Fruit fly (Drosophila melanogaster) whole organism, wandering third instar larva: Measurements from ENCODE around the gene CaBP1.

ENCODE experiments used
- Abd-B ChIP-seq: fragments of >200 bp; optimal IDR thresholded peaks from 2 replicates; lab custom pipeline; 2017; ENCODE audit warnings: missing biosample characterization, missing genetic modification characterization
- CG32264 ChIP-seq: fragments of 200-800 bp; sonication (Bioruptor generic); optimal IDR thresholded peaks from 2 replicates; lab custom pipeline; 2016; ENCODE audit warnings: missing biosample characterization, missing genetic modification characterization
- CG9705 ChIP-seq: fragments of 200-800 bp; sonication (Bioruptor generic); optimal IDR thresholded peaks from 2 replicates; lab custom pipeline; 2018; ENCODE audit warnings: missing biosample characterization, mild to moderate bottlenecking, missing genetic modification characterization
- CrebA ChIP-seq: fragments of 200-800 bp; sonication (Bioruptor generic); optimal IDR thresholded peaks from 2 replicates; lab custom pipeline; 2016; ENCODE audit warnings: missing biosample characterization, mild to moderate bottlenecking, missing genetic modification characterization, borderline replicate concordance
- Dfd ChIP-seq: fragments of >200 bp; optimal IDR thresholded peaks from 2 replicates; lab custom pipeline; 2017; ENCODE audit warnings: missing biosample characterization, missing genetic modification characterization
- Dif ChIP-seq: fragments of 200-275, 200-300 bp; sonication (Bioruptor generic); optimal IDR thresholded peaks from 2 replicates; lab custom pipeline; 2018; ENCODE audit warnings: missing biosample characterization, missing genetic modification characterization; ENCODE audit not compliant: partially characterized antibody
- GATAd ChIP-seq: sonication (Bioruptor generic); optimal IDR thresholded peaks from 2 replicates; lab custom pipeline; 2016; ENCODE audit warnings: missing biosample characterization, missing genetic modification characterization
- HLH106 ChIP-seq: fragments of 200-800 bp; optimal IDR thresholded peaks from 3 replicates; lab custom pipeline; 2019; ENCODE audit warnings: missing biosample characterization, mild to moderate bottlenecking, missing genetic modification characterization, moderate library complexity
- Hnf4 ChIP-seq: fragments of 200-800 bp; sonication (Bioruptor generic); optimal IDR thresholded peaks from 2 replicates; lab custom pipeline; 2016; ENCODE audit warnings: missing biosample characterization, mild to moderate bottlenecking, missing genetic modification characterization
- Hr78 ChIP-seq: fragments of >200 bp; optimal IDR thresholded peaks from 2 replicates; lab custom pipeline; 2017; ENCODE audit warnings: missing biosample characterization, missing genetic modification characterization
- Hr83 ChIP-seq: fragments of 200-300 bp; sonication (Bioruptor generic); optimal IDR thresholded peaks from 2 replicates; lab custom pipeline; 2016; ENCODE audit warnings: missing biosample characterization, mild to moderate bottlenecking, missing genetic modification characterization, moderate library complexity; ENCODE audit not compliant: poor library complexity, severe bottlenecking
- Jra ChIP-seq: sonication (Bioruptor generic); optimal IDR thresholded peaks from 2 replicates; lab custom pipeline; 2016; ENCODE audit warnings: missing biosample characterization, missing genetic modification characterization
- Mio ChIP-seq: sonication (Bioruptor generic); optimal IDR thresholded peaks from 2 replicates; lab custom pipeline; 2016; ENCODE audit warnings: missing biosample characterization, missing genetic modification characterization
- Myc ChIP-seq: fragments of >200 bp; optimal IDR thresholded peaks from 2 replicates; lab custom pipeline; 2017
- N ChIP-seq: fragments of >200 bp; optimal IDR thresholded peaks from 2 replicates; lab custom pipeline; 2018; ENCODE audit warnings: missing biosample characterization, missing external identifiers, missing genetic modification characterization
- OdsH ChIP-seq: fragments of 200-800 bp; sonication (Bioruptor generic); optimal IDR thresholded peaks from 2 replicates; lab custom pipeline; 2016; ENCODE audit warnings: missing biosample characterization, mild to moderate bottlenecking, missing genetic modification characterization
- Rel ChIP-seq, 2 experiments: fragments of 200-800 bp; sonication (Bioruptor generic) in 1 of 2; optimal IDR thresholded peaks; 2 replicates in 1 of 2; 3 replicates in 1 of 2; lab custom pipeline; 2016 to 2019; ENCODE audit warnings: mild to moderate bottlenecking in 2 of 2, missing biosample characterization in 2 of 2, missing genetic modification characterization in 2 of 2, moderate library complexity in 1 of 2
- Sp1 ChIP-seq: fragments of 200-800 bp; sonication (Bioruptor generic); optimal IDR thresholded peaks from 3 replicates; lab custom pipeline; 2019; ENCODE audit warnings: missing biosample characterization, mild to moderate bottlenecking, missing genetic modification characterization, moderate library complexity
- Vsx2 ChIP-seq: fragments of 200-300, 225-300 bp; sonication (Bioruptor generic); optimal IDR thresholded peaks from 2 replicates; lab custom pipeline; 2018; ENCODE audit warnings: missing biosample characterization, missing genetic modification characterization; ENCODE audit not compliant: partially characterized antibody
- br ChIP-seq: fragments of 200-800 bp; sonication (Bioruptor generic); optimal IDR thresholded peaks from 2 replicates; lab custom pipeline; 2016; ENCODE audit warnings: missing biosample characterization, missing genetic modification characterization
- brk ChIP-seq: fragments of 200-800 bp; sonication (Bioruptor generic); optimal IDR thresholded peaks from 2 replicates; lab custom pipeline; 2016; ENCODE audit warnings: missing biosample characterization, mild to moderate bottlenecking, missing genetic modification characterization
- dl ChIP-seq, 2 experiments: fragments of 175-275, 200-275 bp in 1 of 2; fragments of 200-275 bp in 1 of 2; sonication (Bioruptor generic); optimal IDR thresholded peaks; lab custom pipeline; 2018; ENCODE audit warnings: mild to moderate bottlenecking in 2 of 2, missing biosample characterization in 2 of 2, missing genetic modification characterization in 2 of 2, moderate library complexity in 2 of 2; ENCODE audit not compliant: partially characterized antibody in 2 of 2, insufficient read depth in 1 of 2
- dmrt93B ChIP-seq: fragments of 200-800 bp; sonication (Bioruptor generic); optimal IDR thresholded peaks from 2 replicates; lab custom pipeline; 2018; ENCODE audit warnings: missing biosample characterization, mild to moderate bottlenecking, missing genetic modification characterization
- dsf ChIP-seq: sonication (Bioruptor generic); optimal IDR thresholded peaks from 2 replicates; lab custom pipeline; 2016; ENCODE audit warnings: missing biosample characterization, missing genetic modification characterization, borderline replicate concordance
- ey ChIP-seq: fragments of 200-800 bp; sonication (Bioruptor generic); optimal IDR thresholded peaks from 2 replicates; lab custom pipeline; 2016; ENCODE audit warnings: missing biosample characterization, missing genetic modification characterization
- foxo ChIP-seq, 2 experiments: fragments of 200-800 bp; sonication (Bioruptor generic); optimal IDR thresholded peaks; 2 replicates in 1 of 2; 3 replicates in 1 of 2; lab custom pipeline; 2016 to 2017; ENCODE audit warnings: missing biosample characterization in 2 of 2, missing genetic modification characterization in 2 of 2
- fru ChIP-seq: fragments of 200-800 bp; sonication (Bioruptor generic); optimal IDR thresholded peaks from 3 replicates; lab custom pipeline; 2016; ENCODE audit warnings: missing biosample characterization, mild to moderate bottlenecking, missing genetic modification characterization
- h ChIP-seq: fragments of 200-800 bp; sonication (Bioruptor generic); optimal IDR thresholded peaks from 3 replicates; lab custom pipeline; 2016; ENCODE audit warnings: missing biosample characterization, mild to moderate bottlenecking, missing genetic modification characterization
- jim ChIP-seq: fragments of 175-275, 200-325 bp; sonication (Bioruptor generic); optimal IDR thresholded peaks from 2 replicates; lab custom pipeline; 2016; ENCODE audit warnings: missing biosample characterization, mild to moderate bottlenecking, missing genetic modification characterization
- lola ChIP-seq: fragments of >200 bp; optimal IDR thresholded peaks from 2 replicates; lab custom pipeline; 2017; ENCODE audit warnings: missing biosample characterization, missing genetic modification characterization
- pan ChIP-seq: fragments of >200 bp; optimal IDR thresholded peaks from 2 replicates; lab custom pipeline; 2017
- psq ChIP-seq: fragments of 200-800 bp; sonication (Bioruptor generic); optimal IDR thresholded peaks from 3 replicates; lab custom pipeline; 2017; ENCODE audit warnings: missing biosample characterization, mild to moderate bottlenecking, missing genetic modification characterization, moderate library complexity
- rgr ChIP-seq: fragments of 200-800 bp; sonication (Bioruptor generic); optimal IDR thresholded peaks from 3 replicates; lab custom pipeline; 2016; ENCODE audit warnings: missing biosample characterization, mild to moderate bottlenecking, missing genetic modification characterization
- sage ChIP-seq: fragments of 200-800 bp; sonication (Bioruptor generic); optimal IDR thresholded peaks from 2 replicates; lab custom pipeline; 2016; ENCODE audit warnings: missing biosample characterization, mild to moderate bottlenecking, missing genetic modification characterization
- sv ChIP-seq: fragments of 200-800 bp; sonication (Bioruptor generic); optimal IDR thresholded peaks from 3 replicates; lab custom pipeline; 2016; ENCODE audit warnings: missing biosample characterization, missing genetic modification characterization
- tai ChIP-seq: sonication (Bioruptor generic); optimal IDR thresholded peaks from 2 replicates; lab custom pipeline; 2016; ENCODE audit warnings: missing biosample characterization, missing genetic modification characterization
- usp ChIP-seq: fragments of >200 bp; optimal IDR thresholded peaks from 2 replicates; lab custom pipeline; 2017; ENCODE audit warnings: missing biosample characterization, missing genetic modification characterization
- woc ChIP-seq: sonication (Bioruptor generic); optimal IDR thresholded peaks from 2 replicates; lab custom pipeline; 2016; ENCODE audit warnings: missing biosample characterization, mild to moderate bottlenecking, missing genetic modification characterization

The CaBP1 gene

DNA sequence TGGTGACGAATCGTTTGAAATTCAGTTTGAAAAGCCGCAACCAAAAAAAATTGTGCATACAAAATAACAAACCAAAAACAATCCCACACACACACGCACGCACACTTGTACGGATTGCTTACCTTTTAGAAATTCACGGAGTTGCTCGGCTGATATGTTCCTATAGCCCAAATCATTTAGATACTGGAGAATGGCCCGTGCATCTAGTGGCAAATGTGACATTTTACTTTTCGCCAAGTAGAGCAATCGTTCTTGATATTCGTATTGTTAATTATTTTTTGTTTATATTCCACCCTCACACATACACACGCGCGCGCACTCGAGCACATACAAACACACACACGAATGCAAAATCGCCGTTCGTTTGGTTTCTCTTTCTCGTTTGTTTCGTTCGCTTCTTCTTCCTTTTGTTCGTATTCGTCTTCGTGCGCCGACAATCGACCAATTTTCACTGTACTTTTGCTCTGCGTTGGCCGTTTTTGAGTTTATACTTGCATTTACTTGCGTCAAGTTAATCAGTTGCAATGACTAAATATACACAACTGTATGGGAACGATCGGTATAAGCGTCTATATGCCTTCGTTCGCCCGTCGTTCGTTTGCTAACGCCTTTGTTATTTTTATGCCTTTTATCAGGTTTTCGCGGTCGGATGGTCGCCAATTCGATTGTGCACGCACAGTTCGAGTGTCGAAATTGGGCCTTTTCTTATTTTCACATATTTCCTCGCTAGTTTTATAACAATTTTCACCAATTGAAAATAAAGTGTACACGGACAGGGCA lies 4.5 kb downstream of the CaBP1 start:
- no peak for TF ChIP-seq CrebA (GFP tag; lab: Kevin White, UChicago)
- TF ChIP-seq Dfd (GFP tag; lab: Kevin White, UChicago) = peak; percentile 23
- no peak for TF ChIP-seq tai
- no peak for TF ChIP-seq Jra (GFP tag; lab: Kevin White, UChicago)
- no peak for TF ChIP-seq usp (GFP tag; lab: Kevin White, UChicago)
- no peak for TF ChIP-seq Rel (GFP tag; optimal IDR thresholded peaks at IDR 0.05; lab: Kevin White, UChicago)
- no peak for TF ChIP-seq Rel (tag; optimal IDR thresholded peaks at IDR 0.05; lab: Kevin White, UChicago)
- TF ChIP-seq sv (GFP tag; lab: Kevin White, UChicago) = no peak
- TF ChIP-seq brk = no peak
- TF ChIP-seq, all 38 proteins: peak for 1

DNA sequence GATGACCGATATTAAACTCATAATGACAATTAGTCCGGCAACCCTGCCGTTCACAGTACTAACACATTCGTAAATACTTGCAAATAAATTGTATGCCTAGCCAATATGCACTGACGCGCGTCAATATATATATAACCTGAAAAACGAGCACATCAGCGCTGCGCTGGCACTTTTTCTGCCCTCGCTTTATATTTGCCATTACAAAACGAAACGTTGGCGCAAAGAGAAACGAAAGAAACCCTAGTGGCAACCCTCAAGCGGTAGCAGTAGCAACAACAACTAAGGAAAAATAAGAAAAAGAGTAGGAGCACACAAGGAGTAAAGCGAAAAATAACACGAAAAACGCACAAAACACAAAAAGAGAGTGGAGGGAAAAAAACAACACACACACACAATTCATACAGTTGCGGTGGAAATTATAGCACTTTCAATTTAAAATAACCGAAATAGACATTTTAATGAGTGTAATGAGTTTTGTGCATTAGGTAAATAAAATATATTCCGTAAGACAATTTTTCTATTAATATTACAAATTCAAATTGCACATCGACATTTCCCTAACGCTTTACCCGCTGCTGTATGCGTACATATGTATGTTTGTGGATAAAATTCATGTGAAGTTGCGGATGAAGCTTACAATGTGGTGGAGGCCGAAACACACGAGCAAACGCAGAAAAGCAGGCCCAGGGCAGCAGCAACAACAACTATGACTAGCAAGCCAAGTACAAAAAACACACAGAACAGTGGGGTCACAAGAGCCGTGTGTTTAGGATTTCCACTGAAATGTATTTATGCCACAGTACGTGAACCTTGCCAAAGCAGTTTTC lies 5.6 kb downstream of the CaBP1 start:
- TF ChIP-seq CrebA (GFP tag; lab: Kevin White, UChicago) (peak; percentile 96), usp (GFP tag; lab: Kevin White, UChicago) (no peak), GATAd (peak; percentile 92), brk (peak; percentile 98), Jra (GFP tag; lab: Kevin White, UChicago) (peak; percentile 98), Myc (lab: Kevin White, UChicago) (no peak), pan (lab: Kevin White, UChicago) (no peak), Mio (peak; percentile 89), dl (GFP tag; optimal IDR thresholded peaks at IDR 0.05; lab: Kevin White, UChicago; ENCODE audit: insufficient read depth in 1 of 2, partially characterized antibody in 2 of 2) (no peak), Hr83 (GFP tag; lab: Kevin White, UChicago) (peak; percentile 47), Abd-B (GFP tag; lab: Kevin White, UChicago) (no peak), N (GFP tag; lab: Kevin White, UChicago) (no peak), h (peak; percentile 99), CG9705 (GFP tag; lab: Kevin White, UChicago) (peak; percentile 98), HLH106 (tag; lab: Kevin White, UChicago) (peak; percentile 99), OdsH (GFP tag; lab: Kevin White, UChicago) (peak; percentile 99), jim (GFP tag; lab: Kevin White, UChicago) (peak; percentile 44), woc (GFP tag; lab: Kevin White, UChicago) (peak; percentile 99), dsf (GFP tag; lab: Kevin White, UChicago) (peak; percentile 90), Rel (GFP tag; optimal IDR thresholded peaks at IDR 0.05; lab: Kevin White, UChicago) (peak; percentile 95), Rel (tag; optimal IDR thresholded peaks at IDR 0.05; lab: Kevin White, UChicago) (peak; percentile 93), Dif (no peak), lola (no peak), ey (GFP tag; lab: Kevin White, UChicago) (peak; percentile 99), CG32264 (peak; percentile 95), sv (GFP tag; lab: Kevin White, UChicago) (peak; percentile 99), sage (GFP tag; lab: Kevin White, UChicago) (peak; percentile 98), dmrt93B (GFP tag; lab: Kevin White, UChicago) (peak; percentile 98), Vsx2 (GFP tag; lab: Kevin White, UChicago) (no peak), foxo (GFP tag; optimal IDR thresholded peaks at IDR 0.05; lab: Kevin White, UChicago) (peak; percentile 93 to 99), fru (GFP tag; lab: Kevin White, UChicago) (peak; percentile 99), Hr78 (no peak), br (GFP tag; lab: Kevin White, UChicago) (peak; percentile 99), Hnf4 (GFP tag; lab: Kevin White, UChicago) (peak; percentile 98), rgr (GFP tag; lab: Kevin White, UChicago) (peak; percentile 99), Dfd (GFP tag; lab: Kevin White, UChicago) (peak; percentile 91), psq (peak; percentile 100), Sp1 (GFP tag; lab: Kevin White, UChicago) (peak; percentile 100), tai (peak; percentile 96)
